Worm (Caenorhabditis elegans) whole organism, L4 larva: Measurements from ENCODE around the gene F48E8.2.
A peak's percentile ranks its signal among the peaks of the same experiment; 100 is the strongest.

Source experiments
- D1046.2 ChIP-seq: fragments of 200-800 bp; sonication (Bioruptor generic); IDR thresholded peaks from 2 replicates; pipeline ENCODE4 v1.3.6; 2022; ENCODE audit warnings: missing genetic modification characterization, missing compliant biosample characterization
- F44E2.7 ChIP-seq: fragments of 200-800 bp; sonication (Bioruptor generic); IDR thresholded peaks from 2 replicates; pipeline ENCODE4 v2.1.2; 2022; ENCODE audit warnings: missing genetic modification characterization, missing compliant biosample characterization
- F49E8.2 ChIP-seq: sonication (generic microtip); optimal IDR thresholded peaks from 2 replicates; lab custom pipeline; 2016; ENCODE audit warnings: missing compliant biosample characterization, mild to moderate bottlenecking, missing genetic modification characterization, borderline replicate concordance
- R02D3.7 ChIP-seq: fragments of 150-350 bp; sonication (generic microtip); optimal IDR thresholded peaks from 3 replicates; lab custom pipeline; 2014; ENCODE audit warnings: missing biosample characterization, missing genetic modification characterization
- T20F7.1 ChIP-seq: fragments of 200-800 bp; sonication (Bioruptor generic); optimal IDR thresholded peaks from 2 replicates; lab custom pipeline; 2018; ENCODE audit warnings: mild to moderate bottlenecking, missing genetic modification characterization, missing compliant biosample characterization
- T26A8.4 ChIP-seq: fragments of 200-800 bp; sonication (Bioruptor generic); IDR thresholded peaks from 2 replicates; pipeline ENCODE4 v1.3.6; 2022; ENCODE audit warnings: missing genetic modification characterization, missing compliant biosample characterization
- aha-1 ChIP-seq: fragments of 150-350 bp; peaks from one replicate; lab custom pipeline; 2014; ENCODE audit warnings: missing biosample characterization, missing genetic modification characterization
- aly-2 ChIP-seq: sonication (generic microtip); optimal IDR thresholded peaks from 2 replicates; lab custom pipeline; 2018; ENCODE audit warnings: missing biosample characterization, missing genetic modification characterization
- ceh-28 ChIP-seq: fragments of 150-350 bp; optimal IDR thresholded peaks from 2 replicates; lab custom pipeline; 2014; ENCODE audit warnings: missing biosample characterization, missing genetic modification reagents, missing genetic modification characterization
- ceh-32 ChIP-seq: sonication (generic microtip); optimal IDR thresholded peaks from 2 replicates; lab custom pipeline; 2016; ENCODE audit warnings: mild to moderate bottlenecking, missing genetic modification characterization, missing compliant biosample characterization; ENCODE audit not compliant: poor library complexity
- cey-2 ChIP-seq: sonication (generic microtip); optimal IDR thresholded peaks from 3 replicates; lab custom pipeline; 2017; ENCODE audit warnings: missing genetic modification characterization, mild to moderate bottlenecking, missing compliant biosample characterization, antibody characterized with exemption, borderline replicate concordance; ENCODE audit not compliant: insufficient read depth
- daf-16 ChIP-seq, 3 experiments: sonication (generic microtip); optimal IDR thresholded peaks; 2 replicates each; lab custom pipeline; 2016 to 2017; ENCODE audit warnings: missing genetic modification characterization in 3 of 3, missing genetic modification reagents in 3 of 3, mild to moderate bottlenecking in 2 of 3, missing compliant biosample characterization in 2 of 3, missing biosample characterization in 1 of 3, moderate library complexity in 1 of 3
- daf-8 ChIP-seq: fragments of 200-800 bp; sonication (Bioruptor generic); IDR thresholded peaks from 2 replicates; pipeline ENCODE4 v1.3.6; 2022; ENCODE audit warnings: missing genetic modification characterization, missing compliant biosample characterization
- dmd-6 ChIP-seq: fragments of 200-800 bp; sonication (Bioruptor generic); IDR thresholded peaks from 2 replicates; pipeline ENCODE4 v1.3.6; 2022; ENCODE audit warnings: missing genetic modification reagents, missing genetic modification characterization, missing compliant biosample characterization
- dmd-8 ChIP-seq: fragments of 200-800 bp; sonication (Bioruptor generic); IDR thresholded peaks from 2 replicates; pipeline ENCODE4 v1.3.6; 2022; ENCODE audit warnings: missing genetic modification characterization, missing compliant biosample characterization
- dmd-9 ChIP-seq: fragments of 200-800 bp; sonication (Bioruptor generic); IDR thresholded peaks from 2 replicates; pipeline ENCODE4 v1.3.6; 2022; ENCODE audit warnings: missing genetic modification reagents, missing genetic modification characterization, missing compliant biosample characterization
- dpl-1 ChIP-seq: fragments of 150-350 bp; optimal IDR thresholded peaks from 2 replicates; lab custom pipeline; 2014; ENCODE audit warnings: missing biosample characterization, missing genetic modification reagents, missing genetic modification characterization
- dve-1 ChIP-seq: sonication (generic microtip); optimal IDR thresholded peaks from 2 replicates; lab custom pipeline; 2017; ENCODE audit warnings: antibody characterized with exemption, mild to moderate bottlenecking, missing genetic modification characterization, missing compliant biosample characterization; ENCODE audit not compliant: insufficient read depth
- fkh-10 ChIP-seq: fragments of 150-350 bp; optimal IDR thresholded peaks from 2 replicates; lab custom pipeline; 2014; ENCODE audit warnings: missing biosample characterization, missing genetic modification reagents, missing genetic modification characterization
- gei-8 ChIP-seq: fragments of 200-800 bp; sonication (Bioruptor generic); optimal IDR thresholded peaks from 2 replicates; lab custom pipeline; 2018; ENCODE audit warnings: mild to moderate bottlenecking, missing genetic modification characterization, missing compliant biosample characterization
- hif-1 ChIP-seq, 2 experiments: sonication (generic microtip); optimal IDR thresholded peaks; 2 replicates each; lab custom pipeline; 2016 to 2017; ENCODE audit warnings: missing compliant biosample characterization in 2 of 2, missing genetic modification characterization in 2 of 2, missing genetic modification reagents in 2 of 2, missing genotype in 2 of 2, mild to moderate bottlenecking in 1 of 2
- hlh-11 ChIP-seq: fragments of 200-800 bp; sonication (Bioruptor generic); optimal IDR thresholded peaks from 2 replicates; lab custom pipeline; 2018; ENCODE audit warnings: mild to moderate bottlenecking, missing genetic modification characterization, missing compliant biosample characterization
- hlh-30 ChIP-seq: sonication (generic microtip); optimal IDR thresholded peaks from 2 replicates; lab custom pipeline; 2017; ENCODE audit warnings: antibody characterized with exemption, mild to moderate bottlenecking, missing genetic modification characterization, missing compliant biosample characterization; ENCODE audit not compliant: insufficient read depth
- hmg-1.1 ChIP-seq: fragments of 200-800 bp; sonication (Bioruptor generic); IDR thresholded peaks from 2 replicates; pipeline ENCODE4 v1.3.6; 2022; ENCODE audit warnings: missing genetic modification reagents, missing genetic modification characterization, missing compliant biosample characterization
- jun-1 ChIP-seq: fragments of 150-350 bp; optimal IDR thresholded peaks from 2 replicates; lab custom pipeline; 2014; ENCODE audit warnings: missing biosample characterization, missing genetic modification reagents, missing genetic modification characterization
- lim-7 ChIP-seq: fragments of 200-800 bp; sonication (Bioruptor generic); IDR thresholded peaks from 2 replicates; pipeline ENCODE4 v1.3.6; 2022; ENCODE audit warnings: missing genetic modification characterization, missing compliant biosample characterization
- lin-38 ChIP-seq: fragments of 200-800 bp; sonication (Bioruptor generic); IDR thresholded peaks from 2 replicates; pipeline ENCODE4 v1.3.6; 2022; ENCODE audit warnings: missing genetic modification reagents, missing genetic modification characterization, missing compliant biosample characterization
- lir-3 ChIP-seq: sonication (generic microtip); optimal IDR thresholded peaks from 2 replicates; lab custom pipeline; 2016; ENCODE audit warnings: mild to moderate bottlenecking, missing genetic modification characterization, missing compliant biosample characterization
- lsy-2 ChIP-seq, 2 experiments: fragments of 150-350 bp in 1 of 2; sonication (generic microtip) in 1 of 2; optimal IDR thresholded peaks; 2 replicates each; lab custom pipeline; 2014 to 2017; ENCODE audit warnings: missing biosample characterization in 2 of 2, missing genetic modification characterization in 2 of 2
- madf-5 ChIP-seq, 2 experiments: fragments of 200-800 bp; sonication (Bioruptor generic); IDR thresholded peaks; 2 replicates each; pipeline ENCODE4 v1.3.6; 2022; ENCODE audit warnings: missing compliant biosample characterization in 2 of 2, missing genetic modification characterization in 2 of 2
- mdt-29 ChIP-seq: fragments of 200-800 bp; sonication (Bioruptor generic); IDR thresholded peaks from 2 replicates; pipeline ENCODE4 v1.3.6; 2022; ENCODE audit warnings: missing genetic modification reagents, missing genetic modification characterization, missing compliant biosample characterization
- mep-1 ChIP-seq: fragments of 150-350 bp; sonication (generic microtip); optimal IDR thresholded peaks from 3 replicates; lab custom pipeline; 2014; ENCODE audit warnings: missing biosample characterization, missing genetic modification characterization
- mes-2 ChIP-seq: sonication (generic microtip); optimal IDR thresholded peaks from 2 replicates; lab custom pipeline; 2016; ENCODE audit warnings: missing genotype, mild to moderate bottlenecking, missing genetic modification characterization, missing compliant biosample characterization; ENCODE audit not compliant: poor library complexity, severe bottlenecking
- nhr-11 ChIP-seq: fragments of 150-350 bp; optimal IDR thresholded peaks from 2 replicates; lab custom pipeline; 2014; ENCODE audit warnings: missing biosample characterization, missing genetic modification characterization
- nhr-48 ChIP-seq: sonication (generic microtip); optimal IDR thresholded peaks from 2 replicates; lab custom pipeline; 2016; ENCODE audit warnings: mild to moderate bottlenecking, missing genetic modification characterization, missing compliant biosample characterization
- nhr-6 ChIP-seq: fragments of 150-350 bp; optimal IDR thresholded peaks from 2 replicates; lab custom pipeline; 2014; ENCODE audit warnings: missing biosample characterization, missing genetic modification characterization
- nhr-77 ChIP-seq: fragments of 150-350 bp; optimal IDR thresholded peaks from 2 replicates; lab custom pipeline; 2014; ENCODE audit warnings: missing biosample characterization, missing genetic modification characterization
- pha-4 ChIP-seq, 2 experiments: fragments of 150-350 bp in 1 of 2; fragments of 200-800 bp in 1 of 2; sonication (Bioruptor generic) in 1 of 2; IDR thresholded peaks in 1 of 2; optimal IDR thresholded peaks in 1 of 2; 2 replicates each; pipeline versions ENCODE4 v1.3.6 to Lab custom; 2014 to 2022; ENCODE audit warnings: missing genetic modification characterization in 2 of 2, missing genetic modification reagents in 2 of 2, missing biosample characterization in 1 of 2, missing compliant biosample characterization in 1 of 2
- rbr-2 ChIP-seq: sonication (generic microtip); optimal IDR thresholded peaks from 2 replicates; lab custom pipeline; 2016; ENCODE audit warnings: missing genotype, missing genetic modification characterization, missing compliant biosample characterization
- set-16 ChIP-seq: fragments of 200-800 bp; sonication (Bioruptor generic); IDR thresholded peaks from 2 replicates; pipeline ENCODE4 v1.3.6; 2022; ENCODE audit warnings: missing genetic modification reagents, missing genetic modification characterization, missing compliant biosample characterization
- snpc-1.2 ChIP-seq: fragments of 200-800 bp; sonication (Bioruptor generic); IDR thresholded peaks from 2 replicates; pipeline ENCODE4 v1.3.6; 2022; ENCODE audit warnings: missing genetic modification reagents, missing genetic modification characterization, missing compliant biosample characterization
- tag-97 ChIP-seq: fragments of 200-800 bp; sonication (Bioruptor generic); IDR thresholded peaks from 2 replicates; pipeline ENCODE4 v1.3.6; 2022; ENCODE audit warnings: missing genetic modification characterization, missing compliant biosample characterization
- tra-1 ChIP-seq: fragments of 200-800 bp; sonication (Bioruptor generic); IDR thresholded peaks from 2 replicates; pipeline ENCODE4 v1.3.6; 2022; ENCODE audit warnings: missing genetic modification reagents, missing genetic modification characterization, missing compliant biosample characterization
- unc-130 ChIP-seq: sonication (generic microtip); optimal IDR thresholded peaks from 2 replicates; lab custom pipeline; 2016; ENCODE audit warnings: missing genetic modification reagents, missing genetic modification characterization, missing compliant biosample characterization
- unc-62 ChIP-seq, 3 experiments: fragments of 150-350 bp in 1 of 3; sonication (generic microtip); optimal IDR thresholded peaks in 2 of 3; peaks in 1 of 3; 1 replicate in 1 of 3; 2 replicates in 2 of 3; lab custom pipeline; 2014 to 2017; ENCODE audit warnings: missing biosample characterization in 3 of 3, missing genetic modification characterization in 3 of 3, missing genetic modification reagents in 3 of 3, missing genotype in 1 of 3
- vab-7 ChIP-seq: fragments of 200-800 bp; sonication (Bioruptor generic); IDR thresholded peaks from 2 replicates; pipeline ENCODE4 v1.3.6; 2022; ENCODE audit warnings: missing genetic modification reagents, missing genetic modification characterization, missing compliant biosample characterization
- zag-1 ChIP-seq: fragments of 150-350 bp; optimal IDR thresholded peaks from 2 replicates; lab custom pipeline; 2014; ENCODE audit warnings: missing biosample characterization, missing genetic modification characterization
- zip-11 ChIP-seq: fragments of 200-800 bp; sonication (Bioruptor generic); IDR thresholded peaks from 2 replicates; pipeline ENCODE4 v1.3.6; 2022; ENCODE audit warnings: missing genetic modification characterization, missing compliant biosample characterization

Gene F48E8.2

DNA sequence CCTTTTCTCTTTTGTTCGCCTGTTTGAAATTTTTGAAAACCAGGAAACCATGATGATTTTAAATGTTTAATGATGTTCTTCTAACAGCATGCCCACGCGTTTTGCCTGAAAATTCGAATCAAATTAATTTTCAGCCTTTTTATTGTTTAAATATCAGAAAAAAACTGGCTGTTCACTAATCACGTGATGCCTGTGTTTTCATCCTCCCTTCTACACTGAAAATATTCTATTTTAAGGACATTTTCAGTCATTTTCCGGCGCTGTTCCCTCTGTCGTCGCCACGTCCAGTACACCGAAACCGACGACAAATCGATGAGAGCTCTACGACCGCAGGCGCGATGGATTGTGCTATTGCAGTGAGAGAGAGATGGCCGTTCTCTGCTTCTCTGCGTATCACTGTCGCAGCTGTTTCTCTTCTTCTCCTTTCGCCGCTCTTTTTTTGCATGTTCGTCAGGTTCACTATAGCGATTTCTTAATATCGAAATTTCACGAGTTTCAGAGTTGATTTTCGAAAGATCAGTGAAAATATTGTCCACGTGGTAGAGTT is 14.3 kb upstream of the F48E8.2 start, which contains the start of gene F48E8.8:
F48E8.8 (minus strand) TSS at position 51 of the 547 bp plus-strand sequence.
- peak; percentile 51 for TF ChIP-seq dmd-6 (GFP tag; lab: Robert Waterston, UW)
- peak; percentile 93 for TF ChIP-seq hlh-11
- no peak for TF ChIP-seq nhr-77 (tag; lab: Kevin White, UChicago)
- no peak for TF ChIP-seq aly-2 (tag; lab: Kevin White, UChicago)
- no peak for TF ChIP-seq ceh-32 (tag; lab: Kevin White, UChicago)
- peak; percentile 73 for TF ChIP-seq lin-38
- TF ChIP-seq dve-1, result peak; percentile 68
- no peak for TF ChIP-seq T20F7.1
- TF ChIP-seq ceh-28 (tag; lab: Kevin White, UChicago), result no peak
- no peak for TF ChIP-seq zip-11 (GFP tag; lab: Robert Waterston, UW)
- peak; percentile 54 for TF ChIP-seq dpl-1 (GFP tag; lab: Kevin White, UChicago)
- no peak for TF ChIP-seq lir-3
- TF ChIP-seq aha-1 (tag; lab: Kevin White, UChicago), result peak; percentile 95
- no peak for TF ChIP-seq pha-4 (GFP tag; IDR thresholded peaks at IDR 0.05; lab: Robert Waterston, UW)
- no peak for TF ChIP-seq pha-4 (tag; optimal IDR thresholded peaks at IDR 0.05; lab: Kevin White, UChicago)
- peak in 1 of 2 experiments; percentile 21 for TF ChIP-seq daf-16 (GFP tag; optimal IDR thresholded peaks at IDR 0.05; lab: Kevin White, UChicago)
- TF ChIP-seq daf-16 (tag; optimal IDR thresholded peaks at IDR 0.05; lab: Kevin White, UChicago), result peak; percentile 12
- no peak for TF ChIP-seq jun-1 (tag; lab: Kevin White, UChicago)
- TF ChIP-seq unc-130, result no peak
- TF ChIP-seq cey-2 (tag; lab: Kevin White, UChicago), result no peak
- no peak for TF ChIP-seq D1046.2 (GFP tag; lab: Robert Waterston, UW)
- TF ChIP-seq hmg-1.1, result peak; percentile 80
- no peak for TF ChIP-seq zag-1 (tag; lab: Kevin White, UChicago)
- TF ChIP-seq dmd-8, result no peak
- no peak for TF ChIP-seq snpc-1.2
- peak in 1 of 2 experiments; percentile 89 for TF ChIP-seq unc-62 (GFP tag; optimal IDR thresholded peaks at IDR 0.05 in 1 of 2; lab: Kevin White, UChicago)
- no peak for TF ChIP-seq unc-62 (tag; optimal IDR thresholded peaks at IDR 0.05; lab: Kevin White, UChicago)
- peak; percentile 21 for TF ChIP-seq nhr-6 (tag; lab: Kevin White, UChicago)
- TF ChIP-seq mes-2 (tag; lab: Kevin White, UChicago), result peak; percentile 73
- TF ChIP-seq R02D3.7, result no peak
- TF ChIP-seq dmd-9 (GFP tag; lab: Robert Waterston, UW), result no peak
- peak; percentile 77 for TF ChIP-seq hlh-30 (tag; lab: Kevin White, UChicago)
- TF ChIP-seq hif-1 (tag; optimal IDR thresholded peaks at IDR 0.05; lab: Kevin White, UChicago), result peak in 1 of 2 experiments; percentile 46
- TF ChIP-seq set-16 (GFP tag; lab: Robert Waterston, UW), result peak; percentile 44; the same call in 1 of the 2 replicates
- TF ChIP-seq tag-97, result no peak
- TF ChIP-seq mdt-29 (GFP tag; lab: Robert Waterston, UW), result no peak
- TF ChIP-seq T26A8.4 (GFP tag; lab: Robert Waterston, UW), result no peak
- no peak for TF ChIP-seq tra-1 (GFP tag; lab: Robert Waterston, UW)
- no peak for TF ChIP-seq nhr-48 (tag; lab: Kevin White, UChicago)
- no peak for TF ChIP-seq fkh-10 (GFP tag; lab: Kevin White, UChicago)
- TF ChIP-seq mep-1 (tag; lab: Kevin White, UChicago), result peak; percentile 34
- TF ChIP-seq lim-7 (GFP tag; lab: Robert Waterston, UW), result no peak
- no peak for TF ChIP-seq daf-8 (GFP tag; lab: Robert Waterston, UW)
- 0 out of 2 replicates have a peak, but pooled peaks have one; percentile 12 for TF ChIP-seq vab-7 (GFP tag; lab: Robert Waterston, UW)
- no peak for TF ChIP-seq F49E8.2 (tag; lab: Kevin White, UChicago)
- TF ChIP-seq madf-5 (GFP tag; IDR thresholded peaks at IDR 0.05; lab: Robert Waterston, UW), result no peak
- TF ChIP-seq rbr-2 (tag; lab: Kevin White, UChicago), result peak; percentile 58
- TF ChIP-seq lsy-2 (tag; optimal IDR thresholded peaks at IDR 0.05; lab: Kevin White, UChicago), result peak in 1 of 2 experiments; percentile 77
- no peak for TF ChIP-seq F44E2.7 (GFP tag; lab: Robert Waterston, UW)
- TF ChIP-seq gei-8 (GFP tag; lab: Kevin White, UChicago), result no peak
- peak; percentile 12 for TF ChIP-seq nhr-11 (tag; lab: Kevin White, UChicago)
